Fruit fly (Drosophila melanogaster): Measurements from ENCODE around the gene CG5937.

The CG5937 gene

dm6 chrX:6039431-6040016 lies at the start of gene CG5937:
CG5937 (plus strand) TSS chrX:6040005.
- TF ChIP-seq ttk (optimal IDR thresholded peaks at IDR 0.05) (no peak), Sin3A (optimal IDR thresholded peaks at IDR 0.05) (no peak), psq (optimal IDR thresholded peaks at IDR 0.05) (no peak), Myc (optimal IDR thresholded peaks at IDR 0.05) (no peak), h (optimal IDR thresholded peaks at IDR 0.05) (no peak), insv (optimal IDR thresholded peaks at IDR 0.05) (no peak)

dm6 chrX:5992141-5992540 lies 47.7 kb upstream of the CG5937 start:
- TF ChIP-seq h (optimal IDR thresholded peaks at IDR 0.05) (no peak), Sin3A (optimal IDR thresholded peaks at IDR 0.05) (no peak), Myc (optimal IDR thresholded peaks at IDR 0.05) (no peak), ttk (optimal IDR thresholded peaks at IDR 0.05) (no peak), insv (optimal IDR thresholded peaks at IDR 0.05) (no peak), psq (optimal IDR thresholded peaks at IDR 0.05) (no peak)

dm6 chrX:5992767-5993325 lies 47.0 kb upstream of the CG5937 start:
- TF ChIP-seq Myc (optimal IDR thresholded peaks at IDR 0.05) = no peak

dm6 chrX:5995951-5996350 lies 43.9 kb upstream of the CG5937 start:
- TF ChIP-seq Sin3A (optimal IDR thresholded peaks at IDR 0.05) (no peak), Myc (optimal IDR thresholded peaks at IDR 0.05) (no peak), insv (optimal IDR thresholded peaks at IDR 0.05) (no peak)

dm6 chrX:5997931-5998330 lies 41.9 kb upstream of the CG5937 start:
- no peak for TF ChIP-seq ttk (optimal IDR thresholded peaks at IDR 0.05)
- TF ChIP-seq Myc (optimal IDR thresholded peaks at IDR 0.05) = no peak
- no peak for TF ChIP-seq h (optimal IDR thresholded peaks at IDR 0.05)
- no peak for TF ChIP-seq Sin3A (optimal IDR thresholded peaks at IDR 0.05)
- no peak for TF ChIP-seq insv (optimal IDR thresholded peaks at IDR 0.05)
- no peak for TF ChIP-seq psq (optimal IDR thresholded peaks at IDR 0.05)

- TF ChIP-seq Myc (optimal IDR thresholded peaks at IDR 0.05) (no peak), ttk (optimal IDR thresholded peaks at IDR 0.05) (no peak), insv (optimal IDR thresholded peaks at IDR 0.05) (no peak), h (optimal IDR thresholded peaks at IDR 0.05) (no peak), psq (optimal IDR thresholded peaks at IDR 0.05) (no peak), Sin3A (optimal IDR thresholded peaks at IDR 0.05) (no peak)
Observed at dm6 chrX:6000747-6001426, 38.9 kb upstream of the CG5937 start, which contains the start of gene CG4766. CG4766 (minus strand) TSS chrX:6000797.

- no peak for TF ChIP-seq Sin3A (optimal IDR thresholded peaks at IDR 0.05)
- TF ChIP-seq h (optimal IDR thresholded peaks at IDR 0.05) = no peak
- TF ChIP-seq insv (optimal IDR thresholded peaks at IDR 0.05) = no peak
- TF ChIP-seq ttk (optimal IDR thresholded peaks at IDR 0.05) = no peak
- TF ChIP-seq psq (optimal IDR thresholded peaks at IDR 0.05) = no peak
- no peak for TF ChIP-seq Myc (optimal IDR thresholded peaks at IDR 0.05)
Observed at dm6 chrX:6003830-6004229, 36.0 kb upstream of the CG5937 start.

dm6 chrX:6007502-6007901 lies 32.3 kb upstream of the CG5937 start:
- TF ChIP-seq Sin3A (optimal IDR thresholded peaks at IDR 0.05) = no peak

dm6 chrX:6010539-6011268 lies 29.1 kb upstream of the CG5937 start:
- TF ChIP-seq psq (optimal IDR thresholded peaks at IDR 0.05) = no peak
- TF ChIP-seq ttk (optimal IDR thresholded peaks at IDR 0.05) = no peak
- TF ChIP-seq h (optimal IDR thresholded peaks at IDR 0.05) = no peak
- no peak for TF ChIP-seq insv (optimal IDR thresholded peaks at IDR 0.05)
- no peak for TF ChIP-seq Sin3A (optimal IDR thresholded peaks at IDR 0.05)
- no peak for TF ChIP-seq Myc (optimal IDR thresholded peaks at IDR 0.05)

- TF ChIP-seq Sin3A (optimal IDR thresholded peaks at IDR 0.05) (no peak), insv (optimal IDR thresholded peaks at IDR 0.05) (no peak), ttk (optimal IDR thresholded peaks at IDR 0.05) (no peak)
Observed at dm6 chrX:6012976-6013684, 26.7 kb upstream of the CG5937 start, which contains the start of gene mab-21. mab-21 (minus strand) TSS chrX:6013181.

dm6 chrX:6020254-6020653 lies 19.6 kb upstream of the CG5937 start:
- TF ChIP-seq insv (optimal IDR thresholded peaks at IDR 0.05) (no peak), Sin3A (optimal IDR thresholded peaks at IDR 0.05) (no peak), ttk (optimal IDR thresholded peaks at IDR 0.05) (no peak), h (optimal IDR thresholded peaks at IDR 0.05) (no peak), psq (optimal IDR thresholded peaks at IDR 0.05) (no peak), Myc (optimal IDR thresholded peaks at IDR 0.05) (no peak)

dm6 chrX:6021414-6021813 lies 18.4 kb upstream of the CG5937 start:
- TF ChIP-seq Sin3A (optimal IDR thresholded peaks at IDR 0.05) (no peak), Myc (optimal IDR thresholded peaks at IDR 0.05) (no peak), insv (optimal IDR thresholded peaks at IDR 0.05) (no peak), ttk (optimal IDR thresholded peaks at IDR 0.05) (no peak), h (optimal IDR thresholded peaks at IDR 0.05) (no peak), psq (optimal IDR thresholded peaks at IDR 0.05) (no peak)

All from Kc167 (cell line).